Worm (Caenorhabditis elegans): Measurements from ENCODE around the gene nas-23.

DNA sequence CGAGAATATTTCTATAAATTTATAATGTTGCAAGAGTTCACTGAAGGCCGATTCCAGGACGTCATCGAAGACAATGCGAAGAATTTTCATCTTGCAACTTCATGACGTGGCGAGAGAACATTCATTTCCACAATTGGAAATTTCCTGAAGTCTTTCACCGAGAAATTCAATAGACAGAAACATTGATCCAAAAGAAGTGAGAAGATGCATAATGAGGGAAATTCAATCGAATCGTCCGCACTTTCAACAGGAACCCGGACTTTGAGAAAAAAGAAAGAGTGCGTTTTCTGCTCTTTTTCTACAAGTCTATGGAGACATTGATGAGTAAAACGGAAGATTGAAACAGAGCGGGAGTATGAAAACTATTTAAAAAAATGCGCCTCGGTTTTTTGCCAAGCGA, 24.2 kb downstream of the nas-23 start:
- TF ChIP-seq nhr-28 (tag; optimal IDR thresholded peaks at IDR 0.05) (no peak), ceh-82 (tag; optimal IDR thresholded peaks at IDR 0.05) (no peak), aly-2 (tag; optimal IDR thresholded peaks at IDR 0.05) (no peak), egl-27 (tag; optimal IDR thresholded peaks at IDR 0.05) (no peak), mml-1 (tag; optimal IDR thresholded peaks at IDR 0.05) (no peak), unc-62 (GFP tag; optimal IDR thresholded peaks at IDR 0.05) (no peak), fkh-10 (GFP tag; optimal IDR thresholded peaks at IDR 0.05) (peak; percentile 98), tbx-2 (tag; optimal IDR thresholded peaks at IDR 0.05) (no peak), elt-3 (tag; optimal IDR thresholded peaks at IDR 0.05) (no peak)

Data from whole organism, L3 larva.